Worm (Caenorhabditis elegans): ENCODE measurements around the gene glb-24.

The glb-24 gene

DNA sequence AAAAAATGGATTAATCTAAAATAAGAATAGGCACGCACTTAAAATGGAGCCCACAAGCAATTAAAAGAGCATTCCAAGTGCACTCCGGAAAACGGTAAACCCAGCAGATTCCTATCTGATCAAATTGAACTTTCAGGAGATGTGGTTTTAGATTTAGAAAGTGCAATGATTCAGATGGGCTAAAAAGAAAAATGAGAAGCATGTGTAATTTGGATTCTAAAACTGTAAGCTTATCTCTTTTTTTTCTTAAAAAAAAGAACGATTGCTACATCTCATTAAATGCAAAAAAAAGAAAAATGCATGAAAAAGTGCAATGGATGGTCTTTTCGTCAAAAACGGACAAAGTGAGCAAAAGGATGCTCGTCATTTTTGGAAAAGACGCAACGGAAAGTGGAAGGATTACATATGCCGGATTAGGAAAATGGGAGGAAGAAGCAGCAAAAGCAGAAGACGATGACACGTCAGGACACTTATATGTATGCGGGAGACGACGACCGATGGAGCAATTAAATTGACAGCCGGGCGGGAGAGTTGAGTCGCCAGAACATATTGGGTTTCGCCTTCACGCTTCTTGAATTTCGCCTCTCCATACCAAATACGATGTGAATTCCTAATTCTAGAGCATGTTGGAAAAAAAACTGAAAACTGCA, 12.9 kb upstream of the glb-24 start:
- TF ChIP-seq jun-1 (tag; optimal IDR thresholded peaks at IDR 0.05) (no peak), C04F5.9 (tag; optimal IDR thresholded peaks at IDR 0.05) (no peak), C16A3.4 (tag; optimal IDR thresholded peaks at IDR 0.05) (no peak), hlh-4 (tag; optimal IDR thresholded peaks at IDR 0.05) (no peak), egl-27 (tag; optimal IDR thresholded peaks at IDR 0.05) (no peak), dsc-1 (tag; optimal IDR thresholded peaks at IDR 0.05) (peak; percentile 33), pqm-1 (tag; optimal IDR thresholded peaks at IDR 0.05) (no peak), ceh-8 (GFP tag; optimal IDR thresholded peaks at IDR 0.05) (no peak), lin-13 (GFP tag; optimal IDR thresholded peaks at IDR 0.05) (no peak), nhr-28 (tag; optimal IDR thresholded peaks at IDR 0.05) (no peak), egl-13 (tag; optimal IDR thresholded peaks at IDR 0.05) (peak; percentile 8), lin-14 (GFP tag; optimal IDR thresholded peaks at IDR 0.05) (peak; percentile 41), efl-3 (GFP tag; optimal IDR thresholded peaks at IDR 0.05) (no peak), ceh-82 (tag; optimal IDR thresholded peaks at IDR 0.05) (peak in 1 of 3 experiments; percentile 12), efl-1 (optimal IDR thresholded peaks at IDR 0.05) (no peak), efl-1 (GFP tag; optimal IDR thresholded peaks at IDR 0.05 in 1 of 2) (peak in 1 of 2 experiments; percentile 60), nhr-20 (tag; optimal IDR thresholded peaks at IDR 0.05) (no peak), nhr-76 (tag; optimal IDR thresholded peaks at IDR 0.05) (no peak), zag-1 (tag; optimal IDR thresholded peaks at IDR 0.05) (no peak), alr-1 (tag; optimal IDR thresholded peaks at IDR 0.05; ENCODE audit: borderline replicate concordance) (no peak), aly-2 (tag; optimal IDR thresholded peaks at IDR 0.05) (no peak), dpl-1 (GFP tag; optimal IDR thresholded peaks at IDR 0.05) (no peak), pax-3 (tag; optimal IDR thresholded peaks at IDR 0.05) (peak; percentile 32), nhr-84 (tag; optimal IDR thresholded peaks at IDR 0.05) (no peak), swsn-7 (tag; optimal IDR thresholded peaks at IDR 0.05) (no peak), Y116A8C.19 (tag; optimal IDR thresholded peaks at IDR 0.05; ENCODE audit: borderline replicate concordance) (no peak), ceh-90 (tag; optimal IDR thresholded peaks at IDR 0.05) (no peak), lin-35 (GFP tag; optimal IDR thresholded peaks at IDR 0.05) (no peak), aha-1 (tag; optimal IDR thresholded peaks at IDR 0.05) (no peak), nhr-11 (tag; optimal IDR thresholded peaks at IDR 0.05) (no peak), tbx-2 (tag; optimal IDR thresholded peaks at IDR 0.05) (no peak), ztf-11 (tag; optimal IDR thresholded peaks at IDR 0.05) (no peak), ceh-63 (GFP tag; optimal IDR thresholded peaks at IDR 0.05) (peak; percentile 13), F16B12.6 (tag; optimal IDR thresholded peaks at IDR 0.05) (no peak), lsy-2 (tag; optimal IDR thresholded peaks at IDR 0.05) (no peak), unc-98 (GFP tag; IDR thresholded peaks at IDR 0.05) (no peak), hlh-17 (GFP tag; optimal IDR thresholded peaks at IDR 0.05; ENCODE audit: borderline replicate concordance) (no peak), isw-1 (GFP tag; IDR thresholded peaks at IDR 0.05) (no peak), unc-130 (tag; optimal IDR thresholded peaks at IDR 0.05) (no peak), ztf-4 (tag; optimal IDR thresholded peaks at IDR 0.05) (no peak), skn-1 (tag; optimal IDR thresholded peaks at IDR 0.05) (no peak), fkh-8 (tag; optimal IDR thresholded peaks at IDR 0.05) (no peak), tlp-1 (tag; optimal IDR thresholded peaks at IDR 0.05) (no peak), nhr-71 (tag; optimal IDR thresholded peaks at IDR 0.05) (no peak), nhr-12 (tag; optimal IDR thresholded peaks at IDR 0.05) (no peak), lin-39 (tag; optimal IDR thresholded peaks at IDR 0.05) (no peak), mdl-1 (tag; optimal IDR thresholded peaks at IDR 0.05) (no peak), unc-62 (GFP tag; optimal IDR thresholded peaks at IDR 0.05) (no peak), hpl-2 (GFP tag; optimal IDR thresholded peaks at IDR 0.05) (no peak), unc-30 (tag; optimal IDR thresholded peaks at IDR 0.05) (no peak), sptf-1 (tag; optimal IDR thresholded peaks at IDR 0.05) (no peak), ama-1 (optimal IDR thresholded peaks at IDR 0.05) (no peak), sup-37 (GFP tag; optimal IDR thresholded peaks at IDR 0.05) (no peak), mep-1 (tag; optimal IDR thresholded peaks at IDR 0.05) (no peak)
